Fruit fly (Drosophila melanogaster): Measurements from ENCODE around the gene CG14610.
A peak's percentile ranks its signal among the peaks of the same experiment; 100 is the strongest.

CG14610 gene

DNA sequence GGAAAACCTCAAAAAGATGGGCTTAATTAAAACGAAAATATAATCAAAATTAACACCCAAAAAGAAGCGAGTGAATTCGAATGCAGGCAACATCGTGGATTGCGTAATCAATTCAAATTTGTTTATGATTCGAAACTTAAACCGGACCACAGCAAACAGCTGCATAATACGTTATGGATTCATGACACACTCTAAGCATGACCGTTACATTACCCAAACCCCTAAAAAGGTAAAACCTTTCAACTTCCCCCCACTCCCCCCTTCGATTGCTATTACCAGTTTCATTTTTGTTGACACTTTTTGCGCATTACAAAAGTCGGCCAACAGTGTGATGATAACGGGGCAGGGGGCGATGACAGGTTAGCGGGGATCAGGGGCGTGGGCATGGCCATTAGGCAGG, 25.8 kb upstream of the CG14610 start (continued):
- peak; percentile 33 for TF ChIP-seq Blimp-1 (GFP tag; optimal IDR thresholded peaks at IDR 0.05)
- no peak for TF ChIP-seq Vsx1 (GFP tag; optimal IDR thresholded peaks at IDR 0.05)
- no peak for TF ChIP-seq ttk (GFP tag; IDR thresholded peaks at IDR 0.05)
- no peak for TF ChIP-seq CG9437 (GFP tag; optimal IDR thresholded peaks at IDR 0.05)
- no peak for TF ChIP-seq CG14965 (GFP tag; optimal IDR thresholded peaks at IDR 0.05; ENCODE audit: borderline replicate concordance)
- no peak for TF ChIP-seq dmrt11E (tag; optimal IDR thresholded peaks at IDR 0.05)
- no peak for TF ChIP-seq CG2875 (GFP tag; optimal IDR thresholded peaks at IDR 0.05)
- TF ChIP-seq CG11247 (GFP tag; IDR thresholded peaks at IDR 0.05), result no peak
- peak; percentile 62; the same call in 1 of the 2 replicates for TF ChIP-seq vvl (GFP tag; IDR thresholded peaks at IDR 0.05)
- no peak for TF ChIP-seq CG10565 (GFP tag; optimal IDR thresholded peaks at IDR 0.05)
- TF ChIP-seq chinmo (GFP tag; IDR thresholded peaks at IDR 0.05; ENCODE audit: partially characterized antibody), result 0 out of 4 replicates have a peak, but pooled peaks have one; percentile 46
- TF ChIP-seq CG12769 (tag; optimal IDR thresholded peaks at IDR 0.05), result peak; percentile 16
- TF ChIP-seq Hr78 (GFP tag; optimal IDR thresholded peaks at IDR 0.05), result peak in 1 of 2 experiments; percentile 89
- no peak for TF ChIP-seq gro (GFP tag; optimal IDR thresholded peaks at IDR 0.05)
- TF ChIP-seq sr (GFP tag; IDR thresholded peaks at IDR 0.05), result 0 out of 3 replicates have a peak, but pooled peaks have one; percentile 45
- TF ChIP-seq NC2α (GFP tag; optimal IDR thresholded peaks at IDR 0.05), result no peak
- TF ChIP-seq gcm2 (GFP tag; optimal IDR thresholded peaks at IDR 0.05), result no peak
- TF ChIP-seq Doc3 (GFP tag; IDR thresholded peaks at IDR 0.05; ENCODE audit: partially characterized antibody), result no peak
- TF ChIP-seq TFAM (GFP tag; optimal IDR thresholded peaks at IDR 0.05), result no peak
- no peak for TF ChIP-seq peb (GFP tag; IDR thresholded peaks at IDR 0.05)
- no peak for TF ChIP-seq twi (tag; optimal IDR thresholded peaks at IDR 0.05)
- TF ChIP-seq CG4707 (GFP tag; optimal IDR thresholded peaks at IDR 0.05), result no peak
- TF ChIP-seq sens (GFP tag), result peak; percentile 19
- TF ChIP-seq Optix (GFP tag; IDR thresholded peaks at IDR 0.05), result no peak
- TF ChIP-seq CG34422 (GFP tag; IDR thresholded peaks at IDR 0.05), result no peak
- no peak for TF ChIP-seq lab (GFP tag; optimal IDR thresholded peaks at IDR 0.05)

DNA sequence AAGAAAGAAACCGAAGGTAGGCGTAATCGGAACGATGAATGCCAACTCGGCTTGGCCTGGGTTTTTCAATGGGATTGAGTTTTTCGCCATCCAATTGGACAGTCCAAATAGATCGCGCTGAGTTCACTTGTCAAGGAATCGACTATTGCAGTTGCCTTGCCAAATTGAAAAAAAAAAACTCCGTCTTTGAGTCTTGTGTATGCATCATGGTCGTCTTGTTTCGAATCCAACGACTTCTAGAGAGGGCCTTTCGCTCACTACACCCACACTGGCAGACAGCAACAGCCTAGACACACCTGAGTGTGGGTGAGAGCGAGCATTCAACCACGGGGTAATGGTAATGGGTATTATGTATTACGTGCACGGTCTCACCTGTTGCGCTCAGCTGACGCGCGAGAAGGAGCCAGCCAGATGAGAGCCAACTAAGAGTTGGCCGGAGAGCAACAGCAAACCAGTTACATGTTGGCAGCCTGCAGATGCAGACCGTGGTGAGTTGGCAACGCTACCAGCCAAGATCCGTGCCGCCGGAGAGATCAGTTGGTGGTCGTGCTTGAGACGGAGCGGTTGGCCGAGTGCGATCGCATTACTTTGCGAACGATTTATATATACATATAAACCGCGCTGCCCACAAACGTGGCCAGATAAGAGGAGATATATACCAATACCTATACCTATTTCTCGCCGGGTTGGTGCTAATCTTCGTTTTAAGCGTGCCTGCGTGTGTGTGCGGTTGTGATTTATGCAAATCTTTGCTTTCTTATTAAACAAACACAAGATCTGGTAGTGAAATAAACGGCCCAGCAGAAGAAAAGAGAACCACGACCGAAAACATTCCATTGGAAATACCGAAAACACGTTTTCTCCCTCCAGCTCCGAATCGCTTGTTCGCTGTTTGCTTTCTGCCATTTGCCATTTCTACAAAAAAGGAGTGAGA, 18.5 kb upstream of the CG14610 start, which contains the start of gene sas:
Gene sas, plus strand, starts transcription at position 453 of the 934 bp plus-strand sequence.
- no peak for TF ChIP-seq CG3163 (GFP tag; optimal IDR thresholded peaks at IDR 0.05)
- no peak for TF ChIP-seq gsb-n (tag; optimal IDR thresholded peaks at IDR 0.05)
- TF ChIP-seq grn (GFP tag; optimal IDR thresholded peaks at IDR 0.05), result no peak
- peak; percentile 17 for TF ChIP-seq D (optimal IDR thresholded peaks at IDR 0.05)
- no peak for TF ChIP-seq D (GFP tag; optimal IDR thresholded peaks at IDR 0.05)
- no peak for TF ChIP-seq luna (GFP tag; optimal IDR thresholded peaks at IDR 0.05)
- TF ChIP-seq CG8089 (GFP tag; optimal IDR thresholded peaks at IDR 0.05), result no peak
- TF ChIP-seq hkb (optimal IDR thresholded peaks at IDR 0.05), result no peak
- TF ChIP-seq hkb (GFP tag; IDR thresholded peaks at IDR 0.05), result 0 out of 2 replicates have a peak, but pooled peaks have one; percentile 40
- peak; percentile 33; the same call in 1 of the 2 replicates for TF ChIP-seq seq (GFP tag; IDR thresholded peaks at IDR 0.05)
- no peak for TF ChIP-seq CG3281 (GFP tag; optimal IDR thresholded peaks at IDR 0.05)
- peak; percentile 33 to 93 for TF ChIP-seq insv (GFP tag; optimal IDR thresholded peaks at IDR 0.05)
- TF ChIP-seq CG1832 (GFP tag; optimal IDR thresholded peaks at IDR 0.05), result no peak
- TF ChIP-seq HmgZ (tag; optimal IDR thresholded peaks at IDR 0.05), result no peak
- peak; percentile 38; the same call in 1 of the 3 replicates for TF ChIP-seq CG34422 (GFP tag; IDR thresholded peaks at IDR 0.05)
- no peak for TF ChIP-seq toy (GFP tag; IDR thresholded peaks at IDR 0.05)
- no peak for TF ChIP-seq CG12942 (GFP tag; optimal IDR thresholded peaks at IDR 0.05)
- peak; percentile 76 for TF ChIP-seq Elba2 (GFP tag; optimal IDR thresholded peaks at IDR 0.05)
- TF ChIP-seq lab (GFP tag; optimal IDR thresholded peaks at IDR 0.05), result no peak
- no peak for TF ChIP-seq H2.0 (GFP tag; IDR thresholded peaks at IDR 0.05)
- TF ChIP-seq HLH4C (GFP tag; IDR thresholded peaks at IDR 0.05; ENCODE audit: partially characterized antibody), result 0 out of 3 replicates have a peak, but pooled peaks have one; percentile 33
- TF ChIP-seq MTF-1 (GFP tag; optimal IDR thresholded peaks at IDR 0.05; ENCODE audit: borderline replicate concordance), result no peak
- peak; percentile 14; the same call in 1 of the 2 replicates for TF ChIP-seq nerfin-2 (GFP tag; IDR thresholded peaks at IDR 0.05; ENCODE audit: partially characterized antibody)
- TF ChIP-seq Ets97D (GFP tag; optimal IDR thresholded peaks at IDR 0.05), result no peak
- TF ChIP-seq otp (GFP tag; IDR thresholded peaks at IDR 0.05), result no peak
